Worm (Caenorhabditis elegans) whole organism, young adult: ENCODE measurements around the gene rsp-7.

Experiments used
- B0261.1 ChIP-seq: sonication (generic microtip); optimal IDR thresholded peaks from 2 replicates; lab custom pipeline; 2016; ENCODE audit warnings: mild to moderate bottlenecking, missing genetic modification characterization, moderate library complexity, missing compliant biosample characterization
- C06A6.2 ChIP-seq: fragments of 200-800 bp; sonication (Bioruptor generic); conservative IDR thresholded peaks from 2 replicates; pipeline ENCODE4 v1.3.6; 2022; ENCODE audit warnings: missing genetic modification characterization, missing compliant biosample characterization
- C17E4.6 ChIP-seq: fragments of 200-800 bp; sonication (Bioruptor generic); IDR thresholded peaks from 2 replicates; pipeline ENCODE4 v1.3.6; 2022; ENCODE audit warnings: missing genetic modification reagents, missing genetic modification characterization, missing compliant biosample characterization
- D2030.7 ChIP-seq: fragments of 200-800 bp; sonication (Bioruptor generic); IDR thresholded peaks from 2 replicates; pipeline ENCODE4 v1.3.6; 2022; ENCODE audit warnings: missing genetic modification reagents, missing genetic modification characterization, missing compliant biosample characterization
- F49E8.2 ChIP-seq: sonication (generic microtip); optimal IDR thresholded peaks from 3 replicates; lab custom pipeline; 2017; ENCODE audit warnings: missing genetic modification characterization, mild to moderate bottlenecking, missing compliant biosample characterization, antibody characterized with exemption, moderate library complexity; ENCODE audit not compliant: insufficient read depth
- K11D2.4 ChIP-seq: fragments of 200-800 bp; sonication (Bioruptor generic); IDR thresholded peaks from 2 replicates; pipeline ENCODE4 v1.3.6; 2022; ENCODE audit warnings: missing genetic modification reagents, missing genetic modification characterization, missing compliant biosample characterization
- T07F8.4 ChIP-seq: sonication (generic microtip); optimal IDR thresholded peaks from 2 replicates; lab custom pipeline; 2016; ENCODE audit warnings: mild to moderate bottlenecking, missing genetic modification characterization, moderate library complexity, missing compliant biosample characterization
- Y95B8A.8 ChIP-seq: fragments of 200-800 bp; sonication (Bioruptor generic); IDR thresholded peaks from 2 replicates; pipeline ENCODE4 v1.3.6; 2022; ENCODE audit warnings: missing genetic modification reagents, missing genetic modification characterization, missing compliant biosample characterization
- ZK185.1 ChIP-seq: sonication (generic microtip); optimal IDR thresholded peaks from 2 replicates; lab custom pipeline; 2016; ENCODE audit warnings: mild to moderate bottlenecking, missing genetic modification characterization, missing compliant biosample characterization; ENCODE audit not compliant: poor library complexity, severe bottlenecking
- aptf-3 ChIP-seq: fragments of 200-800 bp; sonication (Bioruptor generic); IDR thresholded peaks from 2 replicates; pipeline ENCODE4 v1.3.6; 2022; ENCODE audit warnings: missing genetic modification characterization, missing compliant biosample characterization
- atf-7 ChIP-seq: sonication (generic microtip); optimal IDR thresholded peaks from 2 replicates; lab custom pipeline; 2017; ENCODE audit warnings: mild to moderate bottlenecking, missing genetic modification characterization, missing compliant biosample characterization
- athp-1 ChIP-seq: sonication (generic microtip); optimal IDR thresholded peaks from 2 replicates; lab custom pipeline; 2017; ENCODE audit warnings: mild to moderate bottlenecking, missing genetic modification characterization, missing compliant biosample characterization
- attf-3 ChIP-seq: fragments of 200-800 bp; sonication (Bioruptor generic); conservative IDR thresholded peaks from 2 replicates; pipeline ENCODE4 v1.3.6; 2022; ENCODE audit warnings: missing genetic modification reagents, missing genetic modification characterization, missing compliant biosample characterization
- attf-5 ChIP-seq: fragments of 200-800 bp; sonication (Bioruptor generic); optimal IDR thresholded peaks from 2 replicates; lab custom pipeline; 2018; ENCODE audit warnings: mild to moderate bottlenecking, missing genetic modification characterization, missing compliant biosample characterization
- ccch-3 ChIP-seq: fragments of 200-800 bp; sonication (Bioruptor generic); optimal IDR thresholded peaks from 2 replicates; lab custom pipeline; 2018; ENCODE audit warnings: mild to moderate bottlenecking, missing genetic modification characterization, missing compliant biosample characterization
- ceh-27 ChIP-seq: fragments of 200-800 bp; sonication (Bioruptor generic); optimal IDR thresholded peaks from 2 replicates; lab custom pipeline; 2018; ENCODE audit warnings: mild to moderate bottlenecking, missing genetic modification characterization, moderate library complexity, missing compliant biosample characterization
- ceh-79 ChIP-seq: sonication (generic microtip); optimal IDR thresholded peaks from 2 replicates; lab custom pipeline; 2017; ENCODE audit warnings: mild to moderate bottlenecking, missing genetic modification characterization, missing compliant biosample characterization
- ceh-91 ChIP-seq: fragments of 200-800 bp; sonication (Bioruptor generic); IDR thresholded peaks from 2 replicates; pipeline ENCODE4 v1.3.6; 2022; ENCODE audit warnings: missing genetic modification reagents, missing genetic modification characterization, missing compliant biosample characterization
- dox-1 ChIP-seq: fragments of 200-800 bp; sonication (Bioruptor generic); IDR thresholded peaks from 2 replicates; pipeline ENCODE4 v1.3.6; 2022; ENCODE audit warnings: missing genetic modification reagents, missing genetic modification characterization, missing compliant biosample characterization
- efl-1 ChIP-seq: fragments of 150-350 bp; optimal IDR thresholded peaks from 2 replicates; lab custom pipeline; 2014; ENCODE audit warnings: missing biosample characterization, missing genetic modification reagents, missing genetic modification characterization
- ets-4 ChIP-seq: fragments of 200-800 bp; sonication (Bioruptor generic); optimal IDR thresholded peaks from 2 replicates; lab custom pipeline; 2018; ENCODE audit warnings: mild to moderate bottlenecking, missing genetic modification characterization, missing compliant biosample characterization
- gei-17 ChIP-seq: fragments of 200-800 bp; sonication (Bioruptor generic); optimal IDR thresholded peaks from 2 replicates; lab custom pipeline; 2018; ENCODE audit warnings: mild to moderate bottlenecking, missing genetic modification characterization, missing compliant biosample characterization
- him-1 ChIP-seq: sonication (generic microtip); optimal IDR thresholded peaks from 2 replicates; lab custom pipeline; 2016; ENCODE audit warnings: missing genotype, missing genetic modification reagents, missing genetic modification characterization, missing compliant biosample characterization
- hlh-26 ChIP-seq: fragments of 200-800 bp; sonication (Bioruptor generic); conservative IDR thresholded peaks from 2 replicates; pipeline ENCODE4 v1.3.6; 2022; ENCODE audit warnings: missing genetic modification reagents, missing genetic modification characterization, missing compliant biosample characterization
- hsf-1 ChIP-seq: fragments of 200-800 bp; sonication (Bioruptor generic); IDR thresholded peaks from 2 replicates; pipeline ENCODE4 v1.3.6; 2022; ENCODE audit warnings: missing genetic modification reagents, missing genetic modification characterization, missing compliant biosample characterization
- let-526 ChIP-seq: fragments of 200-800 bp; sonication (Bioruptor generic); IDR thresholded peaks from 2 replicates; pipeline ENCODE4 v1.3.6; 2022; ENCODE audit warnings: missing genetic modification reagents, missing genetic modification characterization, missing compliant biosample characterization
- let-607 ChIP-seq, 2 experiments: fragments of 200-800 bp in 1 of 2; sonication (Bioruptor generic) in 1 of 2; sonication (generic microtip) in 1 of 2; optimal IDR thresholded peaks; 2 replicates each; lab custom pipeline; 2016 to 2018; ENCODE audit warnings: mild to moderate bottlenecking in 2 of 2, missing compliant biosample characterization in 2 of 2, missing genetic modification characterization in 2 of 2, moderate library complexity in 2 of 2, missing genotype in 1 of 2
- lin-40 ChIP-seq: sonication (generic microtip); optimal IDR thresholded peaks from 2 replicates; lab custom pipeline; 2016; ENCODE audit warnings: missing genetic modification characterization, mild to moderate bottlenecking, missing compliant biosample characterization, missing genotype, missing genetic modification reagents
- lin-54 ChIP-seq: fragments of 200-800 bp; sonication (Bioruptor generic); optimal IDR thresholded peaks from 2 replicates; lab custom pipeline; 2018; ENCODE audit warnings: mild to moderate bottlenecking, missing genetic modification characterization, missing compliant biosample characterization
- mel-28 ChIP-seq: sonication (generic microtip); optimal IDR thresholded peaks from 2 replicates; lab custom pipeline; 2016; ENCODE audit warnings: borderline replicate concordance, mild to moderate bottlenecking, missing genetic modification characterization, missing compliant biosample characterization
- mes-4 ChIP-seq: sonication (generic microtip); optimal IDR thresholded peaks from 2 replicates; lab custom pipeline; 2016; ENCODE audit warnings: missing genotype, missing genetic modification characterization, missing compliant biosample characterization
- nhr-80 ChIP-seq: sonication (generic microtip); optimal IDR thresholded peaks from 2 replicates; lab custom pipeline; 2016; ENCODE audit warnings: missing genetic modification characterization, missing compliant biosample characterization
- nhr-90 ChIP-seq: sonication (generic microtip); optimal IDR thresholded peaks from 2 replicates; lab custom pipeline; 2016; ENCODE audit warnings: missing genotype, mild to moderate bottlenecking, missing genetic modification characterization, missing compliant biosample characterization
- pha-4 ChIP-seq: fragments of 150-350 bp; sonication (generic microtip); optimal IDR thresholded peaks from 2 replicates; lab custom pipeline; 2014; ENCODE audit warnings: missing biosample characterization, missing genetic modification reagents, missing genetic modification characterization
- rcor-1 ChIP-seq: fragments of 200-800 bp; sonication (Bioruptor generic); IDR thresholded peaks from 2 replicates; pipeline ENCODE4 v1.3.6; 2022; ENCODE audit warnings: missing genetic modification reagents, missing genetic modification characterization, missing compliant biosample characterization
- rpc-1 ChIP-seq, 2 experiments: fragments of 150-350 bp in 1 of 2; sonication (generic microtip) in 1 of 2; optimal IDR thresholded peaks; 2 replicates each; lab custom pipeline; 2014 to 2018; ENCODE audit warnings: missing biosample characterization in 1 of 2, missing genetic modification characterization in 1 of 2, missing genetic modification reagents in 1 of 2, missing genotype in 1 of 2
- sea-2 ChIP-seq: fragments of 200-800 bp; sonication (Bioruptor generic); IDR thresholded peaks from 2 replicates; pipeline ENCODE4 v1.3.6; 2022; ENCODE audit warnings: missing genetic modification characterization, missing compliant biosample characterization
- snpc-1.1 ChIP-seq: sonication (generic microtip); optimal IDR thresholded peaks from 2 replicates; lab custom pipeline; 2017; ENCODE audit warnings: missing genetic modification characterization, mild to moderate bottlenecking, missing compliant biosample characterization, antibody characterized with exemption, moderate library complexity, missing genotype, missing genetic modification reagents; ENCODE audit not compliant: insufficient read depth
- snpc-1.3 ChIP-seq: sonication (generic microtip); optimal IDR thresholded peaks from 2 replicates; lab custom pipeline; 2017; ENCODE audit warnings: missing genetic modification characterization, mild to moderate bottlenecking, missing compliant biosample characterization, antibody characterized with exemption, moderate library complexity, missing genotype, missing genetic modification reagents; ENCODE audit not compliant: insufficient read depth
- somi-1 ChIP-seq: fragments of 200-800 bp; sonication (Bioruptor generic); optimal IDR thresholded peaks from 2 replicates; lab custom pipeline; 2018; ENCODE audit warnings: mild to moderate bottlenecking, missing genetic modification characterization, missing compliant biosample characterization
- sptf-2 ChIP-seq: fragments of 200-800 bp; sonication (Bioruptor generic); optimal IDR thresholded peaks from 2 replicates; lab custom pipeline; 2018; ENCODE audit warnings: mild to moderate bottlenecking, missing genetic modification characterization, missing compliant biosample characterization
- tbp1 ChIP-seq: fragments of 200-800 bp; sonication (Bioruptor generic); optimal IDR thresholded peaks from 2 replicates; lab custom pipeline; 2018; ENCODE audit warnings: mild to moderate bottlenecking, missing genetic modification characterization, missing compliant biosample characterization
- tlf-1 ChIP-seq: fragments of 200-800 bp; sonication (Bioruptor generic); optimal IDR thresholded peaks from 2 replicates; lab custom pipeline; 2018; ENCODE audit warnings: mild to moderate bottlenecking, missing genetic modification characterization, missing compliant biosample characterization
- unc-130 ChIP-seq: sonication (generic microtip); optimal IDR thresholded peaks from 2 replicates; lab custom pipeline; 2016; ENCODE audit warnings: missing genetic modification reagents, missing genetic modification characterization, missing compliant biosample characterization
- zim-3 ChIP-seq: sonication (generic microtip); optimal IDR thresholded peaks from 2 replicates; lab custom pipeline; 2017; ENCODE audit warnings: mild to moderate bottlenecking, missing genetic modification characterization, moderate library complexity, missing compliant biosample characterization
- ztf-26 ChIP-seq: sonication (generic microtip); optimal IDR thresholded peaks from 2 replicates; lab custom pipeline; 2017; ENCODE audit warnings: missing genetic modification characterization, missing compliant biosample characterization
- ztf-3 ChIP-seq: fragments of 200-800 bp; sonication (Bioruptor generic); optimal IDR thresholded peaks from 2 replicates; lab custom pipeline; 2018; ENCODE audit warnings: mild to moderate bottlenecking, missing genetic modification characterization, missing compliant biosample characterization
- ztf-6 ChIP-seq: fragments of 200-800 bp; sonication (Bioruptor generic); IDR thresholded peaks from 2 replicates; pipeline ENCODE4 v1.3.6; 2022; ENCODE audit warnings: missing genetic modification reagents, missing genetic modification characterization, missing compliant biosample characterization

rsp-7 gene

ce11 chrII:10657632-10658108 lies 1.3 kb upstream of the rsp-7 start, which contains the start of gene lact-3 (continued):
- TF ChIP-seq ztf-6 (GFP tag; lab: Robert Waterston, UW) (no peak), snpc-1.1 (tag; lab: Kevin White, UChicago) (no peak), atf-7 (no peak), let-607 (tag; optimal IDR thresholded peaks at IDR 0.05; lab: Kevin White, UChicago) (no peak), lin-54 (GFP tag; lab: Kevin White, UChicago) (peak; percentile 52), attf-3 (GFP tag; lab: Robert Waterston, UW) (no peak), ztf-3 (no peak), dox-1 (no peak), rpc-1 (optimal IDR thresholded peaks at IDR 0.05; lab: Kevin White, UChicago) (no peak), rpc-1 (tag; optimal IDR thresholded peaks at IDR 0.05; lab: Kevin White, UChicago) (no peak), ZK185.1 (no peak), attf-5 (GFP tag; lab: Kevin White, UChicago) (no peak), T07F8.4 (tag; lab: Kevin White, UChicago) (no peak), pha-4 (tag; lab: Kevin White, UChicago) (no peak), C17E4.6 (GFP tag; lab: Robert Waterston, UW) (no peak), C06A6.2 (GFP tag; lab: Robert Waterston, UW) (no peak), athp-1 (tag; lab: Kevin White, UChicago) (peak; percentile 23), ccch-3 (no peak), K11D2.4 (GFP tag; lab: Robert Waterston, UW) (no peak), B0261.1 (no peak), sea-2 (GFP tag; lab: Robert Waterston, UW) (no peak), rcor-1 (0 out of 2 replicates have a peak, but pooled peaks have one; percentile 13), tlf-1 (GFP tag; lab: Kevin White, UChicago) (peak; percentile 13), ceh-27 (GFP tag; lab: Kevin White, UChicago) (no peak), sptf-2 (GFP tag; lab: Kevin White, UChicago) (no peak), hsf-1 (GFP tag; lab: Robert Waterston, UW) (peak; percentile 68), gei-17 (no peak), Y95B8A.8 (0 out of 2 replicates have a peak, but pooled peaks have one; percentile 41), F49E8.2 (tag; lab: Kevin White, UChicago) (peak; percentile 70), efl-1 (GFP tag; lab: Kevin White, UChicago) (no peak), nhr-80 (tag; lab: Kevin White, UChicago) (peak; percentile 67), mel-28 (tag; lab: Kevin White, UChicago) (no peak), zim-3 (tag; lab: Kevin White, UChicago) (no peak), ceh-91 (GFP tag; lab: Robert Waterston, UW) (0 out of 2 replicates have a peak, but pooled peaks have one; percentile 16), somi-1 (GFP tag; lab: Kevin White, UChicago) (no peak), D2030.7 (no peak), mes-4 (tag; lab: Kevin White, UChicago) (no peak), let-526 (no peak), ets-4 (GFP tag; lab: Kevin White, UChicago) (no peak), tbp1 (GFP tag; lab: Kevin White, UChicago) (peak; percentile 35), hlh-26 (GFP tag; lab: Robert Waterston, UW) (no peak), nhr-90 (tag; lab: Kevin White, UChicago) (no peak), snpc-1.3 (tag; lab: Kevin White, UChicago) (no peak), ztf-26 (tag; lab: Kevin White, UChicago) (no peak), unc-130 (GFP tag; lab: Kevin White, UChicago) (peak; percentile 18), lin-40 (no peak), aptf-3 (GFP tag; lab: Robert Waterston, UW) (no peak), ceh-79 (tag; lab: Kevin White, UChicago) (peak; percentile 23), him-1 (tag; lab: Kevin White, UChicago) (peak; percentile 16)
